Worm (Caenorhabditis elegans): ENCODE data around the gene T20D4.19.

ce11 chrV:3413010-3413409 lies 18.4 kb downstream of the T20D4.19 start, which contains the start of gene txt-11:
- TF ChIP-seq ztf-4 (tag; optimal IDR thresholded peaks at IDR 0.05): no peak
- TF ChIP-seq nhr-12 (tag; optimal IDR thresholded peaks at IDR 0.05): no peak
- no peak for TF ChIP-seq xbp-1 (tag; optimal IDR thresholded peaks at IDR 0.05)
- TF ChIP-seq sox-4 (tag; optimal IDR thresholded peaks at IDR 0.05): no peak
- no peak for TF ChIP-seq lin-14 (GFP tag; optimal IDR thresholded peaks at IDR 0.05)
- TF ChIP-seq mep-1 (tag; optimal IDR thresholded peaks at IDR 0.05): no peak
- TF ChIP-seq skn-1 (tag; optimal IDR thresholded peaks at IDR 0.05): no peak
- no peak for TF ChIP-seq lin-15B (tag; optimal IDR thresholded peaks at IDR 0.05)
- no peak for TF ChIP-seq lsy-2 (tag; optimal IDR thresholded peaks at IDR 0.05)
- no peak for TF ChIP-seq alr-1 (tag; optimal IDR thresholded peaks at IDR 0.05; ENCODE audit: borderline replicate concordance)
- TF ChIP-seq mef-2 (tag; optimal IDR thresholded peaks at IDR 0.05): no peak
- no peak for TF ChIP-seq rnt-1 (tag; optimal IDR thresholded peaks at IDR 0.05)
